Fruit fly (Drosophila melanogaster): ENCODE results near the gene vig.

DNA sequence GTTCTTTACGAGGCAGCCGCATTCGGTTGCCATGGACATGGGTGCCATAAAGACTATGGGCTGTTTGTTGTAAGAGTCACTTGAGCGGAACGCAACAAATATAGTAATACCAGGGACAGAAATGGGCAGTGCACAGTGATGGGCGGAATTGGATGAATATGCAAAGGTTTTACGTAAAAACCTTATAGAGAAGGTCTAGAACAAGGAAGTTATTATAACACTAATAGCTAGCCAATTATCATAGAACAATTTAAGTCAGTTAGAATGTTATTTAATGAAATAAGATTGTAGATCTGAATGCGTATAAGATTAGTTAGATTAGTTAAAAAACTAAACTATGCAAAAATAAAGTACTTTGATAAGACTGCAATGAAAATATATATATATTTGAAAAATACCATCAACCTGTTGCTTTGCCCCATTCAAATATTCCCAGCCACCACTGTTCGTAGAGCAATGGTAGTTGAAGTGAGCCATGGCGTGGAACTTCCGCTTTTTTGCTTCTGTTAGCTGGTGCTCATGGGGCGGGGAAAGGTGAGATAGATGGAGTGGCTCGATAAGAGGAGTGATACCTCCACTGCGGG, 17.2 kb downstream of the vig start:
- TF ChIP-seq Sin3A (optimal IDR thresholded peaks at IDR 0.05) (no peak), ttk (optimal IDR thresholded peaks at IDR 0.05) (no peak)

All from Kc167 (cell line).